Fruit fly (Drosophila melanogaster) Kc167 (cell line): ENCODE results near the gene CG33116.

Source experiments
- Myc ChIP-seq: fragments of >200 bp; optimal IDR thresholded peaks from 2 replicates; lab custom pipeline; 2017; ENCODE audit warnings: missing external identifiers
- Sin3A ChIP-seq: fragments of >200 bp; optimal IDR thresholded peaks from 2 replicates; lab custom pipeline; 2018; ENCODE audit warnings: missing external identifiers
- h ChIP-seq: fragments of >200 bp; optimal IDR thresholded peaks from 3 replicates; lab custom pipeline; 2018; ENCODE audit warnings: missing external identifiers
- insv ChIP-seq: fragments of >200 bp; optimal IDR thresholded peaks from 3 replicates; lab custom pipeline; 2018; ENCODE audit warnings: missing external identifiers
- psq ChIP-seq: fragments of >200 bp; optimal IDR thresholded peaks from 2 replicates; lab custom pipeline; 2017; ENCODE audit warnings: missing external identifiers
- ttk ChIP-seq: sonication (Bioruptor generic); optimal IDR thresholded peaks from 2 replicates; lab custom pipeline; 2017; ENCODE audit warnings: missing external identifiers

The CG33116 gene

dm6 chr2L:19549412-19549811, 16.1 kb downstream of the CG33116 start:
- no peak for TF ChIP-seq h
- TF ChIP-seq psq (lab: Kevin White, UChicago): no peak
- TF ChIP-seq insv (lab: Kevin White, UChicago): no peak
- no peak for TF ChIP-seq Sin3A (lab: Kevin White, UChicago)
- no peak for TF ChIP-seq Myc (lab: Kevin White, UChicago)
- no peak for TF ChIP-seq ttk (lab: Kevin White, UChicago)

dm6 chr2L:19563029-19563980, 30.0 kb downstream of the CG33116 start, which contains the start of gene CG13078:
TSS of gene CG13078 (plus strand) at chr2L:19563930.
- TF ChIP-seq psq (lab: Kevin White, UChicago) (no peak), insv (lab: Kevin White, UChicago) (no peak), Myc (lab: Kevin White, UChicago) (no peak)

dm6 chr2L:19565233-19565898, 32.1 kb downstream of the CG33116 start, which contains the start of gene CG13077:
TSS of gene CG13077 (plus strand) at chr2L:19565863.
- no peak for TF ChIP-seq h
- no peak for TF ChIP-seq Sin3A (lab: Kevin White, UChicago)
- TF ChIP-seq ttk (lab: Kevin White, UChicago): no peak
- TF ChIP-seq Myc (lab: Kevin White, UChicago): no peak

dm6 chr2L:19567305-19567898, 34.1 kb downstream of the CG33116 start:
- no peak for TF ChIP-seq Myc (lab: Kevin White, UChicago)
- no peak for TF ChIP-seq ttk (lab: Kevin White, UChicago)
- TF ChIP-seq insv (lab: Kevin White, UChicago): no peak
- TF ChIP-seq h: no peak
- TF ChIP-seq psq (lab: Kevin White, UChicago): no peak
- TF ChIP-seq Sin3A (lab: Kevin White, UChicago): no peak

- no peak for TF ChIP-seq psq (lab: Kevin White, UChicago)
- TF ChIP-seq ttk (lab: Kevin White, UChicago): no peak
- no peak for TF ChIP-seq Sin3A (lab: Kevin White, UChicago)
- TF ChIP-seq insv (lab: Kevin White, UChicago): no peak
Observed at dm6 chr2L:19570806-19571254, 37.6 kb downstream of the CG33116 start.

dm6 chr2L:19571574-19572495, 38.6 kb downstream of the CG33116 start:
- TF ChIP-seq psq (lab: Kevin White, UChicago): no peak
- no peak for TF ChIP-seq Sin3A (lab: Kevin White, UChicago)
- TF ChIP-seq insv (lab: Kevin White, UChicago): no peak
- no peak for TF ChIP-seq h
- no peak for TF ChIP-seq ttk (lab: Kevin White, UChicago)
- no peak for TF ChIP-seq Myc (lab: Kevin White, UChicago)

dm6 chr2L:19572496-19573317, 39.4 kb downstream of the CG33116 start:
- TF ChIP-seq Myc (lab: Kevin White, UChicago): no peak
- TF ChIP-seq ttk (lab: Kevin White, UChicago): no peak
- TF ChIP-seq insv (lab: Kevin White, UChicago): no peak
- TF ChIP-seq Sin3A (lab: Kevin White, UChicago): no peak
- TF ChIP-seq h: no peak
- no peak for TF ChIP-seq psq (lab: Kevin White, UChicago)

dm6 chr2L:19574364-19574763, 41.1 kb downstream of the CG33116 start:
- TF ChIP-seq insv (lab: Kevin White, UChicago) (no peak), h (no peak), Myc (lab: Kevin White, UChicago) (no peak), psq (lab: Kevin White, UChicago) (no peak), ttk (lab: Kevin White, UChicago) (no peak), Sin3A (lab: Kevin White, UChicago) (no peak)

dm6 chr2L:19574959-19575625, 41.8 kb downstream of the CG33116 start:
- TF ChIP-seq psq (lab: Kevin White, UChicago) (no peak), ttk (lab: Kevin White, UChicago) (no peak), Myc (lab: Kevin White, UChicago) (no peak), insv (lab: Kevin White, UChicago) (no peak), h (no peak), Sin3A (lab: Kevin White, UChicago) (no peak)
